Fruit fly (Drosophila melanogaster): ENCODE data around the gene CG12974.

DNA sequence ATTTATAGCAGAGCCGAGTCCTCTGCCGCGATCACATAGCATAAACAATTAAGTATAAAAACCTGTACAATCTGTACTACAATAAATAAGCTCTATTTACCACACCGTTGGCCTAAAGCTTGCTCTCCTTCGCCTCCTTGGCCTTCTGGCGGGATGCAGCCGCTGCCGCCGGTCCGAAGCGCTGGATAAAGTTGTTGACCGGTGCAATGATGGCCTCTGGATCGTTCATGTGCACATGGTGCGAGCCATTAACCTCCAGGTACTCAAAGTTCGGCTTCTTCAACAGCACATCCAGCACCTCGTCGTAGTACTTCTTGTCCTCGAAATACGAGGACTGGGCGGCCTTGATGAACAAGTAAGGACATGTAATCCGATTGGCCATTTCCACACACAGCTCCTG is 16.7 kb upstream of the CG12974 start:
- TF ChIP-seq CTCF (optimal IDR thresholded peaks at IDR 0.05): no peak
- no peak for TF ChIP-seq CG8478 (optimal IDR thresholded peaks at IDR 0.05)
